Worm (Caenorhabditis elegans) whole organism, L2 larva: ENCODE measurements around the gene fut-1.

ENCODE experiments used
- ZK546.5 ChIP-seq: sonication (generic microtip); optimal IDR thresholded peaks from 2 replicates; lab custom pipeline; 2017; ENCODE audit warnings: missing biosample characterization, missing genetic modification characterization
- ama-1 ChIP-seq: fragments of 150-350 bp; optimal IDR thresholded peaks from 2 replicates; lab custom pipeline; 2018; ENCODE audit warnings: inconsistent platforms
- crh-2 ChIP-seq: sonication (generic microtip); optimal IDR thresholded peaks from 2 replicates; lab custom pipeline; 2017; ENCODE audit warnings: missing biosample characterization, missing genetic modification characterization
- lin-13 ChIP-seq: fragments of 150-350 bp; optimal IDR thresholded peaks from 2 replicates; lab custom pipeline; 2014; ENCODE audit warnings: missing biosample characterization, missing genetic modification reagents, missing genetic modification characterization
- lsy-2 ChIP-seq, 2 experiments: fragments of 150-350 bp in 1 of 2; sonication (generic microtip) in 1 of 2; optimal IDR thresholded peaks; 2 replicates each; lab custom pipeline; 2014 to 2017; ENCODE audit warnings: missing biosample characterization in 2 of 2, missing genetic modification characterization in 2 of 2
- mdl-1 ChIP-seq, 2 experiments: fragments of 150-350 bp in 1 of 2; sonication (generic microtip) in 1 of 2; optimal IDR thresholded peaks; 2 replicates each; lab custom pipeline; 2017; ENCODE audit warnings: missing biosample characterization in 2 of 2, missing genetic modification characterization in 2 of 2
- nhr-11 ChIP-seq: fragments of 150-350 bp; optimal IDR thresholded peaks from 2 replicates; lab custom pipeline; 2014; ENCODE audit warnings: missing biosample characterization, missing genetic modification characterization
- nhr-25 ChIP-seq: fragments of 150-350 bp; sonication (generic microtip); optimal IDR thresholded peaks from 3 replicates; lab custom pipeline; 2014; ENCODE audit warnings: missing biosample characterization, missing genetic modification characterization
- unc-62 ChIP-seq: fragments of 150-350 bp; optimal IDR thresholded peaks from 2 replicates; lab custom pipeline; 2014; ENCODE audit warnings: missing biosample characterization, missing genetic modification reagents, missing genetic modification characterization
- ztf-1 ChIP-seq: fragments of 200-800 bp; sonication (Bioruptor generic); conservative IDR thresholded peaks from 2 replicates; pipeline ENCODE4 v1.3.6; 2022; ENCODE audit warnings: missing genetic modification characterization, missing compliant biosample characterization
- ztf-4 ChIP-seq: fragments of 150-350 bp; optimal IDR thresholded peaks from 2 replicates; lab custom pipeline; 2014; ENCODE audit warnings: missing biosample characterization, missing genetic modification characterization

DNA sequence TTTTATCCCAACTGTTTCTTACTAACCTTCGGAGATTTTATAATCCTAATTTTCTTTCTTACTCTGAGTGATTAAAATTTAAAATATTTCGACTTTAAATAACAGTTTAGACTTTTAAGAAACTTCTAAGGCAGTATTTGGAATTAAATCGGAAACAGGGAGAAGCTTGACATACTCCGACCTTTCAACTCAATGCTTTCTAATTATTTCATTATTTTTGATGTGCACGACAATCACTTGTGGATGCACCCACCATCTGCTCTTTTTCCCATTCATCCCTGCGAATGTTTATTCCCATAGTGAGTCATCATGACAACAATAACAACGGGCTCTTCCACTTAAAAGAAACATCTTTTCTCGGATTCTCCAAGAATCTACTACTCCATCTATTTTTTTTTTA, 10.8 kb downstream of the fut-1 start:
- TF ChIP-seq ama-1 (lab: Kevin White, UChicago) (no peak), unc-62 (GFP tag; lab: Kevin White, UChicago) (no peak), mdl-1 (tag; optimal IDR thresholded peaks at IDR 0.05; lab: Kevin White, UChicago) (no peak), nhr-11 (tag; lab: Kevin White, UChicago) (no peak), ztf-1 (no peak), nhr-25 (tag; lab: Kevin White, UChicago) (no peak), ZK546.5 (no peak), ztf-4 (no peak), lin-13 (GFP tag; lab: Kevin White, UChicago) (no peak), lsy-2 (tag; optimal IDR thresholded peaks at IDR 0.05; lab: Kevin White, UChicago) (no peak), crh-2 (tag; lab: Kevin White, UChicago) (no peak)
